Worm (Caenorhabditis elegans) whole organism, young adult: Measurements from ENCODE around the gene rpl-15.

ENCODE experiments used
- F23B12.7 ChIP-seq: sonication (generic microtip); optimal IDR thresholded peaks from 2 replicates; lab custom pipeline; 2017; ENCODE audit warnings: missing genetic modification characterization, mild to moderate bottlenecking, missing compliant biosample characterization, antibody characterized with exemption, moderate library complexity; ENCODE audit not compliant: insufficient read depth
- ama-1 ChIP-seq, 3 experiments: fragments of 150-350 bp in 1 of 3; sonication (generic microtip) in 2 of 3; optimal IDR thresholded peaks; 2 replicates each; lab custom pipeline; 2014 to 2018; ENCODE audit warnings: missing biosample characterization in 2 of 3, missing genetic modification characterization in 2 of 3, missing genetic modification reagents in 2 of 3
- die-1 ChIP-seq: sonication (generic microtip); optimal IDR thresholded peaks from 2 replicates; lab custom pipeline; 2016; ENCODE audit warnings: missing genotype, mild to moderate bottlenecking, missing genetic modification characterization, missing compliant biosample characterization
- lag-1 ChIP-seq: fragments of 200-800 bp; sonication (Bioruptor generic); IDR thresholded peaks from 2 replicates; pipeline ENCODE4 v1.3.6; 2022; ENCODE audit warnings: missing genetic modification reagents, missing genetic modification characterization, missing compliant biosample characterization
- nfya-2 ChIP-seq: fragments of 200-800 bp; sonication (Bioruptor generic); IDR thresholded peaks from 2 replicates; pipeline ENCODE4 v1.3.6; 2022; ENCODE audit warnings: missing genetic modification reagents, missing genetic modification characterization, missing compliant biosample characterization
- sea-2 ChIP-seq: fragments of 200-800 bp; sonication (Bioruptor generic); IDR thresholded peaks from 2 replicates; pipeline ENCODE4 v1.3.6; 2022; ENCODE audit warnings: missing genetic modification characterization, missing compliant biosample characterization
- snpc-4 ChIP-seq, 5 experiments: fragments of 150-350 bp in 1 of 5; sonication (generic microtip) in 4 of 5; optimal IDR thresholded peaks; 2 replicates each; lab custom pipeline; 2014 to 2018; ENCODE audit warnings: missing genetic modification characterization in 5 of 5, missing biosample characterization in 3 of 5, antibody characterized with exemption in 2 of 5, mild to moderate bottlenecking in 2 of 5, missing compliant biosample characterization in 2 of 5, missing genotype in 2 of 5, moderate library complexity in 2 of 5, missing genetic modification reagents in 1 of 5
- tlf-1 ChIP-seq: fragments of 200-800 bp; sonication (Bioruptor generic); optimal IDR thresholded peaks from 2 replicates; lab custom pipeline; 2018; ENCODE audit warnings: mild to moderate bottlenecking, missing genetic modification characterization, missing compliant biosample characterization
- unc-62 ChIP-seq: fragments of 150-350 bp; optimal IDR thresholded peaks from 2 replicates; lab custom pipeline; 2014; ENCODE audit warnings: missing biosample characterization, missing genetic modification reagents, missing genetic modification characterization
- zfh-2 ChIP-seq: fragments of 200-800 bp; sonication (Bioruptor generic); conservative IDR thresholded peaks from 2 replicates; pipeline ENCODE4 v1.3.6; 2022; ENCODE audit warnings: missing genetic modification reagents, missing genetic modification characterization, missing compliant biosample characterization

DNA sequence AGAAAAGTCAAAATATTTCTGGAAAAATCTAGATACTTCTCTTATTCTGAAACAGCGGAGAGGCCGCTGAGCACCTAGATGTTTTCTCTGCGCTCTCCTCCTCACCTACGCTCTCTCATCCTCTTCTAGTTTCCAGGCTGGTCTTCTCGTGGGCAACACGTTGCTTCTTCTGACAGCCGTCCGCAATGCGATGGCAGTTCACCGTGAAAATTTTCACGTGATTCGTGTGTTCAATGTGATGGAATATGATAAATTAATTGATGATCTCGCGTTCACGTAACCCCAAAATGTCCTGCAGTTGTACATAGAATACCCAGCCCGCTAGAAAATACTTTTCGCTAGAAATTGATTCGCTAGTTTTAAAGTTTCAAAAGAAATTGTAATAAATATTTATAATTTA lies 20.8 kb downstream of the rpl-15 start:
- no peak for TF ChIP-seq snpc-4 (GFP tag; optimal IDR thresholded peaks at IDR 0.05; lab: Kevin White, UChicago)
- TF ChIP-seq snpc-4 (tag; optimal IDR thresholded peaks at IDR 0.05; lab: Kevin White, UChicago) = no peak
- TF ChIP-seq nfya-2 (GFP tag; lab: Robert Waterston, UW) = no peak
- no peak for TF ChIP-seq tlf-1 (GFP tag; lab: Kevin White, UChicago)
- no peak for TF ChIP-seq F23B12.7 (tag; lab: Kevin White, UChicago)
- no peak for TF ChIP-seq die-1 (tag; lab: Kevin White, UChicago)
- no peak for TF ChIP-seq zfh-2
- TF ChIP-seq lag-1 = no peak
- TF ChIP-seq sea-2 = no peak
- TF ChIP-seq unc-62 (GFP tag; lab: Kevin White, UChicago) = no peak
- TF ChIP-seq ama-1 (optimal IDR thresholded peaks at IDR 0.05; lab: Kevin White, UChicago) = no peak
- TF ChIP-seq ama-1 (GFP tag; optimal IDR thresholded peaks at IDR 0.05; lab: Kevin White, UChicago) = no peak
